Worm (Caenorhabditis elegans): Measurements from ENCODE around the gene D1086.17.

- TF ChIP-seq T26A5.8 (tag; optimal IDR thresholded peaks at IDR 0.05) (no peak), nfya-1 (tag; optimal IDR thresholded peaks at IDR 0.05; ENCODE audit: borderline replicate concordance, insufficient read depth) (no peak), atf-7 (tag; optimal IDR thresholded peaks at IDR 0.05) (no peak), ZK185.1 (tag; optimal IDR thresholded peaks at IDR 0.05; ENCODE audit: poor library complexity, severe bottlenecking) (no peak), nfya-2 (GFP tag; IDR thresholded peaks at IDR 0.05) (no peak)
These were observed 16.3 kb downstream of the D1086.17 start, which contains the start of gene D1086.7 for ce11 chrV:14083970-14084369.
